Fruit fly (Drosophila melanogaster) whole organism, embryonic: ENCODE data around the gene CG17929.
A peak's percentile ranks its signal among the peaks of the same experiment; 100 is the strongest.

Experiments used
- ATbp ChIP-seq: fragments of 200-800 bp; sonication (Bioruptor generic); optimal IDR thresholded peaks from 2 replicates; lab custom pipeline; 2017; ENCODE audit warnings: missing biosample characterization, mild to moderate bottlenecking, missing genetic modification characterization, missing genetic modification reagents
- Atf3 ChIP-seq: fragments of 200-800 bp; sonication (Bioruptor generic); optimal IDR thresholded peaks from 3 replicates; lab custom pipeline; 2016; ENCODE audit warnings: missing biosample characterization, missing genetic modification characterization
- Blimp-1 ChIP-seq: fragments of 200-800 bp; sonication (Bioruptor generic); optimal IDR thresholded peaks from 3 replicates; lab custom pipeline; 2018; ENCODE audit warnings: missing biosample characterization, missing genetic modification characterization, mild to moderate bottlenecking, moderate library complexity, missing genetic modification reagents
- CG10267 ChIP-seq: fragments of 200-800 bp; sonication (Bioruptor generic); optimal IDR thresholded peaks from 2 replicates; lab custom pipeline; 2018; ENCODE audit warnings: missing biosample characterization, mild to moderate bottlenecking, missing genetic modification characterization, moderate library complexity
- CG10543 ChIP-seq: fragments of 200-800 bp; sonication (Bioruptor generic); optimal IDR thresholded peaks from 3 replicates; lab custom pipeline; 2017; ENCODE audit warnings: missing biosample characterization, mild to moderate bottlenecking, missing genetic modification characterization, moderate library complexity
- CG1233 ChIP-seq: fragments of 200-800 bp; sonication (Bioruptor generic); optimal IDR thresholded peaks from 4 replicates; lab custom pipeline; 2018; ENCODE audit warnings: missing biosample characterization, mild to moderate bottlenecking, missing genetic modification characterization
- CG13775 ChIP-seq: fragments of 200-800 bp; sonication (Bioruptor generic); optimal IDR thresholded peaks from 3 replicates; lab custom pipeline; 2017; ENCODE audit warnings: missing biosample characterization, mild to moderate bottlenecking, missing genetic modification characterization
- CG14667 ChIP-seq: fragments of 200-800 bp; sonication (Bioruptor generic); IDR thresholded peaks from 2 replicates; pipeline ENCODE4 v1.3.6; 2022; ENCODE audit warnings: missing biosample characterization, missing genetic modification characterization
- CG14965 ChIP-seq: fragments of 200-800 bp; sonication (Bioruptor generic); optimal IDR thresholded peaks from 2 replicates; lab custom pipeline; 2016; ENCODE audit warnings: missing biosample characterization, missing genetic modification characterization, borderline replicate concordance
- CG15269 ChIP-seq: fragments of 200-800 bp; sonication (Bioruptor generic); optimal IDR thresholded peaks from 2 replicates; lab custom pipeline; 2018; ENCODE audit warnings: missing biosample characterization, mild to moderate bottlenecking, missing genetic modification characterization, moderate library complexity
- CG1602 ChIP-seq: fragments of 200-800 bp; sonication (Bioruptor generic); optimal IDR thresholded peaks from 3 replicates; lab custom pipeline; 2016; ENCODE audit warnings: missing biosample characterization, missing genetic modification characterization
- CG17328 ChIP-seq: fragments of 200-800 bp; sonication (Bioruptor generic); IDR thresholded peaks from 2 replicates; pipeline ENCODE4 v1.3.6; 2022; ENCODE audit warnings: missing biosample characterization, missing genetic modification characterization
- CG17829 ChIP-seq: fragments of 200-800 bp; optimal IDR thresholded peaks from 2 replicates; lab custom pipeline; 2019; ENCODE audit warnings: missing biosample characterization, mild to moderate bottlenecking, missing genetic modification characterization, moderate library complexity
- CG2199 ChIP-seq: fragments of 200-800 bp; sonication (Bioruptor generic); IDR thresholded peaks from 3 replicates; pipeline ENCODE4 v1.3.6; 2022; ENCODE audit warnings: missing biosample characterization, missing genetic modification characterization
- CG2875 ChIP-seq: fragments of 200-800 bp; sonication (Bioruptor generic); optimal IDR thresholded peaks from 2 replicates; lab custom pipeline; 2017; ENCODE audit warnings: missing biosample characterization, mild to moderate bottlenecking, missing genetic modification characterization, missing genetic modification reagents
- CG32772 ChIP-seq: fragments of 200-800 bp; sonication (Bioruptor generic); IDR thresholded peaks from 2 replicates; pipeline ENCODE4 v1.3.6; 2022; ENCODE audit warnings: missing biosample characterization, missing genetic modification characterization
- CG7372 ChIP-seq: fragments of 200-800 bp; sonication (Bioruptor generic); IDR thresholded peaks from 2 replicates; pipeline ENCODE4 v1.3.6; 2022; ENCODE audit warnings: missing biosample characterization, missing genetic modification characterization
- CG7556 ChIP-seq: fragments of 200-800 bp; sonication (Bioruptor generic); optimal IDR thresholded peaks from 2 replicates; lab custom pipeline; 2017; ENCODE audit warnings: missing biosample characterization, mild to moderate bottlenecking, missing genetic modification characterization
- E2f1 ChIP-seq: fragments of 200-800 bp; sonication (Bioruptor generic); IDR thresholded peaks from 2 replicates; pipeline ENCODE4 v1.3.6; 2022; ENCODE audit warnings: missing biosample characterization, missing genetic modification characterization
- Fer1 ChIP-seq: fragments of 200-800 bp; sonication (Bioruptor generic); optimal IDR thresholded peaks from 2 replicates; lab custom pipeline; 2017; ENCODE audit warnings: missing biosample characterization, mild to moderate bottlenecking, missing genetic modification characterization
- HHEX ChIP-seq: fragments of 200-800 bp; sonication (Bioruptor generic); optimal IDR thresholded peaks from 3 replicates; lab custom pipeline; 2017; ENCODE audit warnings: missing biosample characterization, mild to moderate bottlenecking, missing genetic modification characterization, missing genetic modification reagents
- HLH54F ChIP-seq: fragments of 200-800 bp; sonication (Bioruptor generic); optimal IDR thresholded peaks from 3 replicates; lab custom pipeline; 2016; ENCODE audit warnings: missing biosample characterization, missing genetic modification characterization
- HmgD ChIP-seq: fragments of 200-800 bp; sonication (Bioruptor generic); optimal IDR thresholded peaks from 3 replicates; lab custom pipeline; 2016; ENCODE audit warnings: missing biosample characterization, missing genetic modification characterization
- MBD-R2 ChIP-seq: fragments of 200-800 bp; sonication (Bioruptor generic); IDR thresholded peaks from 2 replicates; pipeline ENCODE4 v1.3.6; 2022; ENCODE audit warnings: missing biosample characterization, missing genetic modification characterization
- Mad ChIP-seq: fragments of 200-800 bp; sonication (Bioruptor generic); optimal IDR thresholded peaks from 2 replicates; lab custom pipeline; 2016; ENCODE audit warnings: missing biosample characterization, missing genetic modification characterization
- NC2β ChIP-seq: fragments of 200-800 bp; sonication (Bioruptor generic); optimal IDR thresholded peaks from 2 replicates; lab custom pipeline; 2016; ENCODE audit warnings: missing biosample characterization, missing genetic modification characterization
- Spps ChIP-seq: fragments of 200-800 bp; sonication (Bioruptor generic); optimal IDR thresholded peaks from 2 replicates; lab custom pipeline; 2018; ENCODE audit warnings: missing biosample characterization, mild to moderate bottlenecking, missing genetic modification characterization
- Sry-δ ChIP-seq: fragments of 200-800 bp; sonication (Bioruptor generic); optimal IDR thresholded peaks from 2 replicates; lab custom pipeline; 2016; ENCODE audit warnings: missing biosample characterization, missing genetic modification characterization
- Stat92E ChIP-seq, 3 experiments: fragments of >200 bp in 2 of 3; fragments of 200-800 bp in 1 of 3; sonication (Bioruptor generic) in 1 of 3; optimal IDR thresholded peaks; 2 replicates each; lab custom pipeline; 2017 to 2019; ENCODE audit warnings: missing biosample characterization in 3 of 3, missing genetic modification characterization in 3 of 3, mild to moderate bottlenecking in 1 of 3, moderate library complexity in 1 of 3
- ato ChIP-seq: fragments of 200-800 bp; sonication (Bioruptor generic); IDR thresholded peaks from 2 replicates; pipeline ENCODE4 v1.3.6; 2022; ENCODE audit warnings: missing biosample characterization, missing genetic modification characterization; ENCODE audit not compliant: partially characterized antibody
- btn ChIP-seq: fragments of 200-800 bp; sonication (Bioruptor generic); optimal IDR thresholded peaks from 2 replicates; lab custom pipeline; 2016; ENCODE audit warnings: missing biosample characterization, missing genetic modification characterization
- dpn ChIP-seq, 2 experiments: fragments of 200-800 bp; sonication (Bioruptor generic); optimal IDR thresholded peaks; 3 replicates each; lab custom pipeline; 2016; ENCODE audit warnings: missing biosample characterization in 2 of 2, missing genetic modification characterization in 2 of 2
- fd64A ChIP-seq: fragments of 200-800 bp; sonication (Bioruptor generic); optimal IDR thresholded peaks from 3 replicates; lab custom pipeline; 2018; ENCODE audit warnings: missing biosample characterization, mild to moderate bottlenecking, missing genetic modification characterization
- fru ChIP-seq: fragments of >200 bp; optimal IDR thresholded peaks from 2 replicates; lab custom pipeline; 2017
- ftz-f1 ChIP-seq: fragments of 200-800 bp; sonication (Bioruptor generic); optimal IDR thresholded peaks from 2 replicates; lab custom pipeline; 2016; ENCODE audit warnings: missing biosample characterization, missing genetic modification characterization
- gce ChIP-seq: fragments of 200-800 bp; sonication (Bioruptor generic); IDR thresholded peaks from 3 replicates; pipeline ENCODE4 v1.3.6; 2022; ENCODE audit warnings: missing biosample characterization, missing genetic modification characterization
- gem ChIP-seq: fragments of 200-800 bp; sonication (Bioruptor generic); optimal IDR thresholded peaks from 2 replicates; lab custom pipeline; 2019; ENCODE audit warnings: missing biosample characterization, mild to moderate bottlenecking, missing genetic modification characterization, moderate library complexity
- gt ChIP-seq: fragments of 200-800 bp; sonication (Bioruptor generic); IDR thresholded peaks from 2 replicates; pipeline ENCODE4 v1.3.6; 2022; ENCODE audit warnings: missing biosample characterization, missing genetic modification characterization
- odd ChIP-seq: fragments of 200-800 bp; sonication (Bioruptor generic); optimal IDR thresholded peaks from 2 replicates; lab custom pipeline; 2017; ENCODE audit warnings: missing biosample characterization, mild to moderate bottlenecking, missing genetic modification characterization
- onecut ChIP-seq: fragments of 200-800 bp; sonication (Bioruptor generic); IDR thresholded peaks from 2 replicates; pipeline ENCODE4 v1.3.6; 2022; ENCODE audit warnings: missing biosample characterization, missing genetic modification characterization
- org-1 ChIP-seq: fragments of 200-800 bp; sonication (Bioruptor generic); optimal IDR thresholded peaks from 2 replicates; lab custom pipeline; 2017; ENCODE audit warnings: missing biosample characterization, missing genetic modification characterization
- peb ChIP-seq: fragments of 200-800 bp; sonication (Bioruptor generic); IDR thresholded peaks from 2 replicates; pipeline ENCODE4 v1.3.6; 2022; ENCODE audit warnings: missing biosample characterization, missing genetic modification characterization
- pfk ChIP-seq: fragments of 200-800 bp; sonication (Bioruptor generic); optimal IDR thresholded peaks from 2 replicates; lab custom pipeline; 2018; ENCODE audit warnings: missing biosample characterization, mild to moderate bottlenecking, missing genetic modification characterization, moderate library complexity
- pzg ChIP-seq: fragments of 200-800 bp; sonication (Bioruptor generic); optimal IDR thresholded peaks from 3 replicates; lab custom pipeline; 2018; ENCODE audit warnings: missing biosample characterization, mild to moderate bottlenecking, missing genetic modification characterization, moderate library complexity
- row ChIP-seq: fragments of 200-800 bp; sonication (Bioruptor generic); IDR thresholded peaks from 3 replicates; pipeline ENCODE4 v1.3.6; 2022; ENCODE audit warnings: missing biosample characterization, missing genetic modification characterization
- sens ChIP-seq: fragments of 200-800 bp; sonication (Bioruptor generic); peaks from one replicate; lab custom pipeline; 2016; ENCODE audit warnings: missing biosample characterization, missing genetic modification characterization
- sima ChIP-seq: fragments of 200-800 bp; sonication (Bioruptor generic); optimal IDR thresholded peaks from 2 replicates; lab custom pipeline; 2016; ENCODE audit warnings: missing biosample characterization, missing genetic modification characterization
- sr ChIP-seq: fragments of 200-800 bp; sonication (Bioruptor generic); IDR thresholded peaks from 3 replicates; pipeline ENCODE4 v1.3.6; 2022; ENCODE audit warnings: missing biosample characterization, missing genetic modification characterization
- tll ChIP-seq, 2 experiments: fragments of 200-800 bp in 1 of 2; fragments of >200 bp in 1 of 2; sonication (Bioruptor generic) in 1 of 2; optimal IDR thresholded peaks; 2 replicates each; lab custom pipeline; 2017 to 2019; ENCODE audit warnings: missing biosample characterization in 2 of 2, missing genetic modification characterization in 2 of 2, mild to moderate bottlenecking in 1 of 2, moderate library complexity in 1 of 2
- vnd ChIP-seq: fragments of 200-800 bp; sonication (Bioruptor generic); IDR thresholded peaks from 3 replicates; pipeline ENCODE4 v1.3.6; 2022; ENCODE audit warnings: missing biosample characterization, missing genetic modification characterization; ENCODE audit not compliant: partially characterized antibody

CG17929 gene

DNA sequence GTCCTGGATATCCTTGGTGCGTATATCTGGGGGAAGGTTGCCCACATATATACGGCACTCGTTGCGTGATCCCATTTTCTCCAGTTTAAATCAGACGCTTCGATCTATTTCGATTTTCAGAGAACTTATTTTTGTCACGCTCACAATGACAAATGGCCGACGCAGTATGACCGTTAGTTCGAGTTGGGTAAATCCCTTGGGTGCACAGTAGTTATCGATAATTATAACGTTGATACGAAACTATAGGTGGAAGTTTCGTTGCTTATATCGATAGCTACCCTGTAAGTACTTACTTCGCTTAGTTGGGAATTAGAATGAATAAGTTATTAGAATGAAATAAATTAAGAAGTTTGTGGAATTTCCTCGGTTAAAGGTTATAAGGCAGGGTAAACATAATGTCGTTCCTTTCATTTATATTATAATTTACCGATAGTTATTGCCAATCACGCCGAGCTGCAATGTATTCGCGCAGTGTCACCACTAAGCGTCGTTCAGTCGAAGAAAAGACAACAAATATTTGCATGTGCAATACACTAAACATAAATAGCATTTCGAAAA lies 16.6 kb downstream of the CG17929 start, which contains the start of the genes SF2 and pad (continued):
- peak; percentile 98 for TF ChIP-seq sens (GFP tag; lab: Kevin White, UChicago)
- peak; percentile 78 to 82 for TF ChIP-seq dpn (GFP tag; optimal IDR thresholded peaks at IDR 0.05; lab: Kevin White, UChicago)
- TF ChIP-seq Blimp-1 (GFP tag; lab: Kevin White, UChicago), result no peak
- no peak for TF ChIP-seq gce (GFP tag; lab: Robert Waterston, UW)
- TF ChIP-seq CG14965 (GFP tag; lab: Kevin White, UChicago), result no peak
- peak; percentile 78 for TF ChIP-seq CG15269 (tag; lab: Kevin White, UChicago)
- TF ChIP-seq sr (GFP tag; lab: Robert Waterston, UW), result no peak
- TF ChIP-seq pfk, result peak; percentile 21
- TF ChIP-seq CG32772 (GFP tag; lab: Robert Waterston, UW), result peak; percentile 53
- TF ChIP-seq peb, result no peak
- TF ChIP-seq tll (GFP tag; optimal IDR thresholded peaks at IDR 0.05; lab: Kevin White, UChicago), result peak in 1 of 2 experiments; percentile 84
- no peak for TF ChIP-seq fd64A (GFP tag; lab: Kevin White, UChicago)
- peak; percentile 82 for TF ChIP-seq pzg (GFP tag; lab: Kevin White, UChicago)
- peak; percentile 64 for TF ChIP-seq HHEX (GFP tag; lab: Kevin White, UChicago)
- peak; percentile 88 for TF ChIP-seq gem (tag; lab: Kevin White, UChicago)
- TF ChIP-seq vnd (GFP tag; lab: Robert Waterston, UW), result peak; percentile 97
- TF ChIP-seq org-1, result no peak
- TF ChIP-seq HmgD (GFP tag; lab: Kevin White, UChicago), result no peak
- peak; percentile 35 for TF ChIP-seq E2f1
- peak; percentile 79 for TF ChIP-seq Atf3 (GFP tag; lab: Kevin White, UChicago)
- peak; percentile 57 for TF ChIP-seq CG17328
- TF ChIP-seq CG7372 (GFP tag; lab: Robert Waterston, UW), result peak; percentile 80
- TF ChIP-seq CG1602 (GFP tag; lab: Kevin White, UChicago), result peak; percentile 71
- peak; percentile 69 for TF ChIP-seq NC2β (GFP tag; lab: Kevin White, UChicago)
- peak; percentile 82 for TF ChIP-seq CG10267 (tag; lab: Kevin White, UChicago)
- TF ChIP-seq CG14667 (GFP tag; lab: Robert Waterston, UW), result no peak
- TF ChIP-seq ato (GFP tag; lab: Robert Waterston, UW), result peak; percentile 68; the same call in 1 of the 2 replicates
- peak; percentile 78 for TF ChIP-seq Fer1 (GFP tag; lab: Kevin White, UChicago)
- TF ChIP-seq sima (GFP tag; lab: Kevin White, UChicago), result peak; percentile 42
- peak; percentile 86 for TF ChIP-seq CG17829 (tag; lab: Kevin White, UChicago)
- peak; percentile 87 for TF ChIP-seq HLH54F
- peak; percentile 91 for TF ChIP-seq Mad (GFP tag; lab: Kevin White, UChicago)
- TF ChIP-seq Stat92E (GFP tag; optimal IDR thresholded peaks at IDR 0.05; lab: Kevin White, UChicago), result peak in 1 of 3 experiments; percentile 44
- TF ChIP-seq CG7556 (GFP tag; lab: Kevin White, UChicago), result peak; percentile 63
- peak; percentile 74 for TF ChIP-seq MBD-R2 (GFP tag; lab: Robert Waterston, UW)
- TF ChIP-seq odd (GFP tag; lab: Kevin White, UChicago), result peak; percentile 30
- peak; percentile 57 for TF ChIP-seq CG1233 (GFP tag; lab: Kevin White, UChicago)
- no peak for TF ChIP-seq gt (GFP tag; lab: Robert Waterston, UW)
- peak; percentile 97 for TF ChIP-seq row (GFP tag; lab: Robert Waterston, UW)
- TF ChIP-seq Spps, result no peak
- TF ChIP-seq btn (GFP tag; lab: Kevin White, UChicago), result peak; percentile 35
- peak; percentile 53 for TF ChIP-seq onecut (GFP tag; lab: Robert Waterston, UW)
- TF ChIP-seq Sry-δ, result peak; percentile 98
- peak; percentile 42 for TF ChIP-seq CG2875
- peak; percentile 36 for TF ChIP-seq ATbp (GFP tag; lab: Kevin White, UChicago)
- peak; percentile 89 for TF ChIP-seq CG10543 (GFP tag; lab: Kevin White, UChicago)
- no peak for TF ChIP-seq CG2199
- no peak for TF ChIP-seq fru
- TF ChIP-seq ftz-f1, result peak; percentile 10
- TF ChIP-seq CG13775 (GFP tag; lab: Kevin White, UChicago), result peak; percentile 84
